Fruit fly (Drosophila melanogaster) whole organism, prepupa: ENCODE data around the gene CG1492.
A peak's percentile ranks its signal among the peaks of the same experiment; 100 is the strongest.

ENCODE experiments used
- CG11902 ChIP-seq: fragments of 200-800 bp; sonication (Bioruptor generic); optimal IDR thresholded peaks from 3 replicates; lab custom pipeline; 2016; ENCODE audit warnings: missing biosample characterization, missing genetic modification characterization
- CG16779 ChIP-seq: fragments of 200-800 bp; sonication (Bioruptor generic); optimal IDR thresholded peaks from 3 replicates; lab custom pipeline; 2017; ENCODE audit warnings: missing biosample characterization, mild to moderate bottlenecking, missing genetic modification characterization
- CG31627 ChIP-seq: fragments of 200-800 bp; sonication (Bioruptor generic); optimal IDR thresholded peaks from 3 replicates; lab custom pipeline; 2016; ENCODE audit warnings: missing biosample characterization, missing genetic modification characterization
- CG3919 ChIP-seq: fragments of 200-800 bp; sonication (Bioruptor generic); optimal IDR thresholded peaks from 3 replicates; lab custom pipeline; 2016; ENCODE audit warnings: missing biosample characterization, missing genetic modification characterization
- CG6276 ChIP-seq: fragments of 200-800 bp; sonication (Bioruptor generic); optimal IDR thresholded peaks from 2 replicates; lab custom pipeline; 2017; ENCODE audit warnings: missing biosample characterization, mild to moderate bottlenecking, missing genetic modification characterization
- CG6792 ChIP-seq: fragments of 200-800 bp; sonication (Bioruptor generic); optimal IDR thresholded peaks from 3 replicates; lab custom pipeline; 2016; ENCODE audit warnings: missing biosample characterization, missing genetic modification characterization
- CG6808 ChIP-seq: fragments of 200-800 bp; sonication (Bioruptor generic); optimal IDR thresholded peaks from 3 replicates; lab custom pipeline; 2017; ENCODE audit warnings: missing biosample characterization, missing genetic modification characterization, mild to moderate bottlenecking, moderate library complexity, missing genetic modification reagents
- CG8119 ChIP-seq: fragments of 200-800 bp; sonication (Bioruptor generic); IDR thresholded peaks from 3 replicates; pipeline ENCODE4 v1.3.6; 2022; ENCODE audit warnings: missing biosample characterization, missing genetic modification characterization
- CG8319 ChIP-seq: fragments of 200-800 bp; sonication (Bioruptor generic); optimal IDR thresholded peaks from 3 replicates; lab custom pipeline; 2016; ENCODE audit warnings: missing biosample characterization, missing genetic modification characterization
- CG8632 ChIP-seq: fragments of 200-800 bp; sonication (Bioruptor generic); optimal IDR thresholded peaks from 3 replicates; lab custom pipeline; 2016; ENCODE audit warnings: missing biosample characterization, missing genetic modification characterization
- CG9139 ChIP-seq: fragments of 200-800 bp; sonication (Bioruptor generic); optimal IDR thresholded peaks from 3 replicates; lab custom pipeline; 2017; ENCODE audit warnings: missing biosample characterization, mild to moderate bottlenecking, missing genetic modification characterization
- Eip75B ChIP-seq: fragments of 200-800 bp; sonication (Bioruptor generic); optimal IDR thresholded peaks from 3 replicates; lab custom pipeline; 2016; ENCODE audit warnings: missing biosample characterization, missing genetic modification characterization
- Eip78C ChIP-seq: fragments of 200-800 bp; sonication (Bioruptor generic); peaks from one replicate; lab custom pipeline; 2016; ENCODE audit warnings: missing biosample characterization, missing genetic modification characterization
- Ets21C ChIP-seq: fragments of 200-800 bp; sonication (Bioruptor generic); optimal IDR thresholded peaks from 3 replicates; lab custom pipeline; 2016; ENCODE audit warnings: missing biosample characterization, missing genetic modification characterization
- Ets96B ChIP-seq: fragments of 200-800 bp; optimal IDR thresholded peaks from 2 replicates; lab custom pipeline; 2019; ENCODE audit warnings: missing biosample characterization, mild to moderate bottlenecking, missing genetic modification characterization, moderate library complexity
- Gug ChIP-seq: fragments of 200-800 bp; sonication (Bioruptor generic); IDR thresholded peaks from 2 replicates; pipeline ENCODE4 v1.3.6; 2022; ENCODE audit warnings: missing biosample characterization, missing genetic modification characterization
- Hr38 ChIP-seq: sonication (Bioruptor generic); optimal IDR thresholded peaks from 2 replicates; lab custom pipeline; 2016; ENCODE audit warnings: missing biosample characterization, missing genetic modification characterization
- Hr39 ChIP-seq: fragments of 200-800 bp; sonication (Bioruptor generic); optimal IDR thresholded peaks from 2 replicates; lab custom pipeline; 2016; ENCODE audit warnings: missing biosample characterization, missing genetic modification characterization
- Hr4 ChIP-seq: fragments of 200-800 bp; sonication (Bioruptor generic); optimal IDR thresholded peaks from 3 replicates; lab custom pipeline; 2016; ENCODE audit warnings: missing biosample characterization, missing genetic modification characterization
- OdsH ChIP-seq: fragments of 200-800 bp; sonication (Bioruptor generic); optimal IDR thresholded peaks from 3 replicates; lab custom pipeline; 2016; ENCODE audit warnings: missing biosample characterization, missing genetic modification characterization
- Smox ChIP-seq: fragments of 200-800 bp; sonication (Bioruptor generic); optimal IDR thresholded peaks from 3 replicates; lab custom pipeline; 2016; ENCODE audit warnings: missing biosample characterization, missing genetic modification characterization
- Sox102F ChIP-seq: fragments of 200-800 bp; sonication (Bioruptor generic); optimal IDR thresholded peaks from 2 replicates; lab custom pipeline; 2016; ENCODE audit warnings: missing biosample characterization, mild to moderate bottlenecking, missing genetic modification characterization
- Sox15 ChIP-seq: fragments of 200-800 bp; sonication (Bioruptor generic); optimal IDR thresholded peaks from 3 replicates; lab custom pipeline; 2016; ENCODE audit warnings: missing biosample characterization, missing genetic modification characterization
- achi ChIP-seq: fragments of 200-800 bp; sonication (Bioruptor generic); optimal IDR thresholded peaks from 3 replicates; lab custom pipeline; 2016; ENCODE audit warnings: missing biosample characterization, missing genetic modification characterization
- cyc ChIP-seq: fragments of 200-800 bp; sonication (Bioruptor generic); optimal IDR thresholded peaks from 3 replicates; lab custom pipeline; 2016; ENCODE audit warnings: missing biosample characterization, missing genetic modification characterization
- esn ChIP-seq: fragments of 200-800 bp; sonication (Bioruptor generic); optimal IDR thresholded peaks from 2 replicates; lab custom pipeline; 2016; ENCODE audit warnings: missing biosample characterization, mild to moderate bottlenecking, missing genetic modification characterization, moderate library complexity
- fd85E ChIP-seq: fragments of 200-800 bp; sonication (Bioruptor generic); optimal IDR thresholded peaks from 3 replicates; lab custom pipeline; 2016; ENCODE audit warnings: missing biosample characterization, missing genetic modification characterization
- lz ChIP-seq: fragments of 200-800 bp; sonication (Bioruptor generic); optimal IDR thresholded peaks from 3 replicates; lab custom pipeline; 2016; ENCODE audit warnings: missing biosample characterization, missing genetic modification characterization
- net ChIP-seq: fragments of 200-800 bp; sonication (Bioruptor generic); optimal IDR thresholded peaks from 3 replicates; lab custom pipeline; 2016; ENCODE audit warnings: missing biosample characterization, missing genetic modification characterization
- pdm3 ChIP-seq: fragments of 200-800 bp; sonication (Bioruptor generic); optimal IDR thresholded peaks from 3 replicates; lab custom pipeline; 2016; ENCODE audit warnings: missing biosample characterization, missing genetic modification characterization
- salr ChIP-seq, 2 experiments: fragments of 200-800 bp; sonication (Bioruptor generic); optimal IDR thresholded peaks; 3 replicates each; lab custom pipeline; 2016 to 2018; ENCODE audit warnings: missing biosample characterization in 2 of 2, missing genetic modification characterization in 2 of 2, mild to moderate bottlenecking in 1 of 2
- spab ChIP-seq: fragments of 200-800 bp; sonication (Bioruptor generic); optimal IDR thresholded peaks from 2 replicates; lab custom pipeline; 2017; ENCODE audit warnings: missing biosample characterization, mild to moderate bottlenecking, missing genetic modification characterization, missing genetic modification reagents
- svp ChIP-seq: fragments of 200-800 bp; sonication (Bioruptor generic); peaks from one replicate; lab custom pipeline; 2016; ENCODE audit warnings: missing biosample characterization, missing genetic modification characterization

CG1492 gene

dm6 chrX:12050292-12050691 lies 38.3 kb upstream of the CG1492 start:
- no peak for TF ChIP-seq fd85E (GFP tag; lab: Kevin White, UChicago)
- TF ChIP-seq esn (GFP tag; lab: Kevin White, UChicago), result no peak
- no peak for TF ChIP-seq Hr4 (GFP tag; lab: Kevin White, UChicago)

dm6 chrX:12043398-12043797 lies 31.4 kb upstream of the CG1492 start, which contains the start of gene Ten-a:
Ten-a (plus strand) TSS chrX:12043698.
- TF ChIP-seq Sox102F (GFP tag; lab: Kevin White, UChicago) (no peak), Sox15 (GFP tag; lab: Kevin White, UChicago) (no peak), Eip78C (GFP tag; lab: Kevin White, UChicago) (no peak), Hr4 (GFP tag; lab: Kevin White, UChicago) (no peak), pdm3 (GFP tag; lab: Kevin White, UChicago) (no peak), Ets96B (tag; lab: Kevin White, UChicago) (no peak), achi (GFP tag; lab: Kevin White, UChicago) (no peak), spab (no peak), fd85E (GFP tag; lab: Kevin White, UChicago) (no peak), cyc (GFP tag; lab: Kevin White, UChicago) (no peak), Gug (GFP tag; lab: Robert Waterston, UW) (no peak), lz (GFP tag; lab: Kevin White, UChicago) (no peak), Hr39 (GFP tag; lab: Kevin White, UChicago) (no peak), CG16779 (tag; lab: Kevin White, UChicago) (no peak), CG31627 (GFP tag; lab: Kevin White, UChicago) (no peak)

dm6 chrX:12035207-12035606 lies 23.2 kb upstream of the CG1492 start:
- TF ChIP-seq CG6792 (GFP tag; lab: Kevin White, UChicago) (no peak), CG6808 (GFP tag; lab: Kevin White, UChicago) (no peak), Hr38 (GFP tag; lab: Kevin White, UChicago) (no peak), OdsH (GFP tag; lab: Kevin White, UChicago) (no peak), Smox (GFP tag; lab: Kevin White, UChicago) (no peak), CG11902 (GFP tag; lab: Kevin White, UChicago) (no peak), CG6276 (GFP tag; lab: Kevin White, UChicago) (no peak), CG16779 (tag; lab: Kevin White, UChicago) (no peak)

- TF ChIP-seq salr (GFP tag; optimal IDR thresholded peaks at IDR 0.05; lab: Kevin White, UChicago) (no peak), svp (GFP tag; lab: Kevin White, UChicago) (peak; percentile 60)
Measured at dm6 chrX:12034713-12035112, 22.7 kb upstream of the CG1492 start.

dm6 chrX:12032136-12032682 lies 20.2 kb upstream of the CG1492 start, which contains the start of gene Cyp318a1:
Cyp318a1 (plus strand) TSS chrX:12032632.
- TF ChIP-seq CG3919 (GFP tag; lab: Kevin White, UChicago) (no peak), Hr38 (GFP tag; lab: Kevin White, UChicago) (no peak), OdsH (GFP tag; lab: Kevin White, UChicago) (no peak), CG8319 (GFP tag; lab: Kevin White, UChicago) (no peak), net (GFP tag; lab: Kevin White, UChicago) (no peak), Ets21C (GFP tag; lab: Kevin White, UChicago) (no peak), CG8632 (no peak), svp (GFP tag; lab: Kevin White, UChicago) (no peak), spab (no peak), CG6276 (GFP tag; lab: Kevin White, UChicago) (no peak), Eip75B (GFP tag; lab: Kevin White, UChicago) (no peak), CG31627 (GFP tag; lab: Kevin White, UChicago) (no peak), CG8119 (no peak), CG9139 (no peak)
- TF ChIP-seq, all 60 proteins: peak for 0
